Worm (Caenorhabditis elegans) whole organism, young adult: ENCODE data around the gene col-120.

Experiments
- B0019.2 ChIP-seq: fragments of 200-800 bp; sonication (Bioruptor generic); conservative IDR thresholded peaks from 2 replicates; pipeline ENCODE4 v1.3.6; 2022; ENCODE audit warnings: missing genetic modification reagents, missing genetic modification characterization, missing compliant biosample characterization
- B0035.1 ChIP-seq: sonication (generic microtip); optimal IDR thresholded peaks from 2 replicates; lab custom pipeline; 2016; ENCODE audit warnings: missing genetic modification characterization, mild to moderate bottlenecking, missing compliant biosample characterization, missing genotype, missing genetic modification reagents
- C17E4.6 ChIP-seq: fragments of 200-800 bp; sonication (Bioruptor generic); IDR thresholded peaks from 2 replicates; pipeline ENCODE4 v1.3.6; 2022; ENCODE audit warnings: missing genetic modification reagents, missing genetic modification characterization, missing compliant biosample characterization
- F49E8.2 ChIP-seq: sonication (generic microtip); optimal IDR thresholded peaks from 3 replicates; lab custom pipeline; 2017; ENCODE audit warnings: missing genetic modification characterization, mild to moderate bottlenecking, missing compliant biosample characterization, antibody characterized with exemption, moderate library complexity; ENCODE audit not compliant: insufficient read depth
- T26A5.8 ChIP-seq: sonication (generic microtip); optimal IDR thresholded peaks from 2 replicates; lab custom pipeline; 2016; ENCODE audit warnings: missing genetic modification characterization, missing compliant biosample characterization
- ZK185.1 ChIP-seq: sonication (generic microtip); optimal IDR thresholded peaks from 2 replicates; lab custom pipeline; 2016; ENCODE audit warnings: mild to moderate bottlenecking, missing genetic modification characterization, missing compliant biosample characterization; ENCODE audit not compliant: poor library complexity, severe bottlenecking
- dpl-1 ChIP-seq: fragments of 150-350 bp; optimal IDR thresholded peaks from 2 replicates; lab custom pipeline; 2014; ENCODE audit warnings: missing biosample characterization, missing genetic modification reagents, missing genetic modification characterization
- mcd-1 ChIP-seq: fragments of 200-800 bp; sonication (Bioruptor generic); IDR thresholded peaks from 2 replicates; pipeline ENCODE4 v1.3.6; 2022; ENCODE audit warnings: missing genetic modification reagents, missing genetic modification characterization, missing compliant biosample characterization
- mes-4 ChIP-seq: sonication (generic microtip); optimal IDR thresholded peaks from 2 replicates; lab custom pipeline; 2016; ENCODE audit warnings: missing genotype, missing genetic modification characterization, missing compliant biosample characterization
- nhr-80 ChIP-seq: sonication (generic microtip); optimal IDR thresholded peaks from 2 replicates; lab custom pipeline; 2016; ENCODE audit warnings: missing genetic modification characterization, missing compliant biosample characterization
- snpc-4 ChIP-seq, 5 experiments: fragments of 150-350 bp in 1 of 5; sonication (generic microtip) in 4 of 5; optimal IDR thresholded peaks; 2 replicates each; lab custom pipeline; 2014 to 2018; ENCODE audit warnings: missing genetic modification characterization in 5 of 5, missing biosample characterization in 3 of 5, antibody characterized with exemption in 2 of 5, mild to moderate bottlenecking in 2 of 5, missing compliant biosample characterization in 2 of 5, missing genotype in 2 of 5, moderate library complexity in 2 of 5, missing genetic modification reagents in 1 of 5
- somi-1 ChIP-seq: fragments of 200-800 bp; sonication (Bioruptor generic); optimal IDR thresholded peaks from 2 replicates; lab custom pipeline; 2018; ENCODE audit warnings: mild to moderate bottlenecking, missing genetic modification characterization, missing compliant biosample characterization
- unc-62 ChIP-seq: fragments of 150-350 bp; optimal IDR thresholded peaks from 2 replicates; lab custom pipeline; 2014; ENCODE audit warnings: missing biosample characterization, missing genetic modification reagents, missing genetic modification characterization

DNA sequence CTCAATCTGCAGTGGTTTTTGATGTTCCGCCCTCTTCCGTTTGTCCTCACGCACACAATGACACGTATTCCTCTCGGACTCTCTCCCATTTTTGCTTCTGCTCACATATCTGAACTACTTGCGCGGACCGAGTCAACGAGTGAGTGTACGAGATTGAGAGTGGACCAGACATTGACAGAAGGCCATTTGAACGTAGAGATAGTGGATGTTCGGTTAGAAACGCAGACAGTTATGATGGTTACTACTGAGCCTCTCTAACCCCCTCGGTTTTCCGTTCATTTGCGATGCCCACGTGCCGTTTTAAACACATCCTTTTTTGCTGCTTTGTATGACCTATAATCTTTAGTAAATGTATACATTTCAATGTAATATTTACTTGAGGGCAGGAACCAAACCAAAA lies 45.1 kb downstream of the col-120 start:
- no peak for TF ChIP-seq T26A5.8
- TF ChIP-seq ZK185.1 = no peak
- TF ChIP-seq dpl-1 (GFP tag; lab: Kevin White, UChicago) = no peak
- TF ChIP-seq C17E4.6 (GFP tag; lab: Robert Waterston, UW) = no peak
- TF ChIP-seq B0035.1 (tag; lab: Kevin White, UChicago) = no peak
- TF ChIP-seq B0019.2 (GFP tag; lab: Robert Waterston, UW) = no peak
- TF ChIP-seq unc-62 (GFP tag; lab: Kevin White, UChicago) = no peak
- no peak for TF ChIP-seq F49E8.2 (tag; lab: Kevin White, UChicago)
- TF ChIP-seq mes-4 = no peak
- TF ChIP-seq mcd-1 (GFP tag; lab: Robert Waterston, UW) = no peak
- TF ChIP-seq snpc-4 (GFP tag; optimal IDR thresholded peaks at IDR 0.05; lab: Kevin White, UChicago) = no peak
- TF ChIP-seq snpc-4 (tag; optimal IDR thresholded peaks at IDR 0.05; lab: Kevin White, UChicago) = no peak
- TF ChIP-seq nhr-80 = no peak
- TF ChIP-seq somi-1 = no peak
